Worm (Caenorhabditis elegans) whole organism, L3 larva: Measurements from ENCODE around the gene C25H3.11.

Source experiments
- aly-2 ChIP-seq: fragments of 150-350 bp; optimal IDR thresholded peaks from 2 replicates; lab custom pipeline; 2014; ENCODE audit warnings: missing biosample characterization, missing genetic modification characterization
- ceh-9 ChIP-seq: sonication (generic microtip); optimal IDR thresholded peaks from 2 replicates; lab custom pipeline; 2018; ENCODE audit warnings: missing biosample characterization, missing genetic modification characterization
- egl-27 ChIP-seq: sonication (generic microtip); optimal IDR thresholded peaks from 4 replicates; lab custom pipeline; 2017; ENCODE audit warnings: missing biosample characterization, missing genetic modification reagents, missing genetic modification characterization
- elt-1 ChIP-seq: fragments of 150-350 bp; optimal IDR thresholded peaks from 2 replicates; lab custom pipeline; 2014; ENCODE audit warnings: missing biosample characterization, missing genetic modification characterization
- elt-3 ChIP-seq, 3 experiments: fragments of 150-350 bp in 1 of 3; sonication (generic microtip) in 2 of 3; optimal IDR thresholded peaks; 2 replicates in 2 of 3; 4 replicates in 1 of 3; lab custom pipeline; 2014 to 2017; ENCODE audit warnings: missing biosample characterization in 3 of 3, missing genetic modification characterization in 3 of 3
- fkh-10 ChIP-seq: sonication (generic microtip); optimal IDR thresholded peaks from 2 replicates; lab custom pipeline; 2017; ENCODE audit warnings: missing biosample characterization, missing genetic modification reagents, missing genetic modification characterization
- nhr-11 ChIP-seq: fragments of 150-350 bp; optimal IDR thresholded peaks from 2 replicates; lab custom pipeline; 2014; ENCODE audit warnings: missing biosample characterization, missing genetic modification characterization
- nhr-237 ChIP-seq: fragments of 150-350 bp; optimal IDR thresholded peaks from 2 replicates; lab custom pipeline; 2014; ENCODE audit warnings: missing biosample characterization, missing genetic modification characterization
- nhr-76 ChIP-seq: fragments of 150-350 bp; sonication (generic microtip); optimal IDR thresholded peaks from 5 replicates; lab custom pipeline; 2014; ENCODE audit warnings: missing biosample characterization, missing genetic modification characterization
- nhr-77 ChIP-seq: fragments of 150-350 bp; optimal IDR thresholded peaks from 2 replicates; lab custom pipeline; 2014; ENCODE audit warnings: missing biosample characterization, missing genetic modification characterization
- skn-1 ChIP-seq: fragments of 150-350 bp; optimal IDR thresholded peaks from 2 replicates; lab custom pipeline; 2014; ENCODE audit warnings: missing biosample characterization, missing genetic modification characterization
- tbx-2 ChIP-seq: sonication (generic microtip); optimal IDR thresholded peaks from 2 replicates; lab custom pipeline; 2016; ENCODE audit warnings: mild to moderate bottlenecking, missing genetic modification characterization, missing compliant biosample characterization
- zag-1 ChIP-seq: fragments of 150-350 bp; optimal IDR thresholded peaks from 2 replicates; lab custom pipeline; 2014; ENCODE audit warnings: missing biosample characterization, missing genetic modification characterization
- ztf-4 ChIP-seq: fragments of 150-350 bp; optimal IDR thresholded peaks from 2 replicates; lab custom pipeline; 2014; ENCODE audit warnings: missing biosample characterization, missing genetic modification characterization

- TF ChIP-seq tbx-2 (no peak), skn-1 (no peak), zag-1 (tag; lab: Kevin White, UChicago) (no peak), nhr-77 (tag; lab: Kevin White, UChicago) (no peak), aly-2 (tag; lab: Kevin White, UChicago) (no peak), egl-27 (tag; lab: Kevin White, UChicago) (no peak), ztf-4 (tag; lab: Kevin White, UChicago) (no peak), ceh-9 (tag; lab: Kevin White, UChicago) (no peak), nhr-237 (tag; lab: Kevin White, UChicago) (no peak), fkh-10 (GFP tag; lab: Kevin White, UChicago) (no peak), nhr-11 (tag; lab: Kevin White, UChicago) (no peak), elt-3 (tag; optimal IDR thresholded peaks at IDR 0.05; lab: Kevin White, UChicago) (no peak), nhr-76 (tag; lab: Kevin White, UChicago) (no peak), elt-1 (no peak)
Observed at ce11 chrII:5719848-5720247, 31.0 kb upstream of the C25H3.11 start, which contains the start of gene damt-1.
